Worm (Caenorhabditis elegans): Measurements from ENCODE around the gene F56D6.19.
"Not testable (repeated sequence)": the region's sequence is repeated elsewhere in the genome, so short reads cannot be mapped to it uniquely, and the experiment has no call there.

The F56D6.19 gene

DNA sequence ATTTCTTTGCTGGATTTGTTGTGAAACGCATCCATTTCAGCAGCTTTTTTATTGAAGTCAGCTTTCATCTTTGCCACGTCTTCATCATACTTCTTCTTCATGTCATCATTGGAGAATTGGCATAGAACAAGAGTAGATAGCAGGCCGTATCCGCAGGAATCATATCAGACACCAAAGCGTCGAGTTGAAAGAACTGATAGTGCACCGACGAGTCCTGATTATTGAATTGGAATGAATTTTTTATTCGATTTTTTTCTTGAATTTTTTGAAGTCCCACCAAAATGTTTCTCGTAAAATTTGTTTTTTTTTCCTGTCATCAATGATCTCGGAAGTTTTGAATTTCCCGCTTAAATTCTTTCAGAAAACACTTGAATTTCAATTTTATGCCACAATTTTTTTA, 8.2 kb upstream of the F56D6.19 start, which contains the start of gene F56D6.11:
Gene F56D6.11, minus strand, starts transcription at position 101 of the 400 bp plus-strand sequence.
- TF ChIP-seq ztf-29 (GFP tag; IDR thresholded peaks at IDR 0.05), result no peak
- no peak for TF ChIP-seq tab-1 (GFP tag; IDR thresholded peaks at IDR 0.05)
- no peak for TF ChIP-seq klf-2 (GFP tag; conservative IDR thresholded peaks at IDR 0.05)
- no peak for TF ChIP-seq ztf-23 (GFP tag; IDR thresholded peaks at IDR 0.05)
- TF ChIP-seq flt-1 (GFP tag; IDR thresholded peaks at IDR 0.05), result no peak
- no peak for TF ChIP-seq ref-1 (GFP tag; conservative IDR thresholded peaks at IDR 0.05)
- TF ChIP-seq cog-1 (tag; optimal IDR thresholded peaks at IDR 0.05), result no peak
- TF ChIP-seq T22C8.4 (GFP tag; IDR thresholded peaks at IDR 0.05), result no peak
- no peak for TF ChIP-seq med-1 (GFP tag; optimal IDR thresholded peaks at IDR 0.05; ENCODE audit: insufficient read depth)

DNA sequence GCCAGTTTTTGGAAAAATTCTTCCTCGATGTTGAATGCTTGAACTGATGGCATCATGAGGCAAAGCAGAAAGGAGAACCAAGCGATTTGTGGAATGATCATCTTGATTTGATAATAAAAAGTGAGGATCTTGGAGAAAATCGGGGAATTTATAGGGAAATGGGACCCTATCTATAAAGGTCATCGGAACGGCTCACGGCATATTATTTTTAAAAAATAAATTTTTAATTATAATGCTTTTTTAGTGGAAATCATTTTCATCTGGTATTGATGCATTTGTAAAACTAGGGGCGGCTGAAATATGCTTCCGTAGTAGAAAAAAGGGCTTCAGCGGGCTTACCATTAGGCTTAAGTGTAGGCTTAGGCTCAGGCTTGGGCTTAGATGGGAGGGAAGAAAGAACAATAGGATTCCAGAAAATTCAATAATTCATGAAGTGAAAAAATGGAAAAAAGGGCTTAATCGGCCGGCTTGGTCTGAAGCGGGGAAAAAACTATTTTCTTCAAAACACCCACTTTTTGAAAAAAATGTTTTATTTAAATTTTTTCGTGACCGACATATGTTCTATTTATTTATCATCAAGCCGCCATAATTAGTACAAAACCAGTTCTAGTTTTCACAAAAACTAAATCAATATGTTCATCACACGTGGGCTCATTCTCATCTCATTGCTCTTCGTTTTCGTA, 6.9 kb upstream of the F56D6.19 start, which contains the start of the genes F56D6.22 and F56D6.12:
Gene F56D6.22, minus strand, starts transcription at position 101 of the 683 bp plus-strand sequence.
Gene F56D6.12, plus strand, starts transcription at position 633 of the 683 bp plus-strand sequence.
- TF ChIP-seq med-1 (GFP tag; optimal IDR thresholded peaks at IDR 0.05; ENCODE audit: insufficient read depth) (no peak), cog-1 (tag; optimal IDR thresholded peaks at IDR 0.05) (no peak), ref-1 (GFP tag; conservative IDR thresholded peaks at IDR 0.05) (no peak), klf-2 (GFP tag; conservative IDR thresholded peaks at IDR 0.05) (no peak), ztf-23 (GFP tag; IDR thresholded peaks at IDR 0.05) (no peak), T22C8.4 (GFP tag; IDR thresholded peaks at IDR 0.05) (no peak), ztf-29 (GFP tag; IDR thresholded peaks at IDR 0.05) (no peak), tab-1 (GFP tag; IDR thresholded peaks at IDR 0.05) (no peak)

DNA sequence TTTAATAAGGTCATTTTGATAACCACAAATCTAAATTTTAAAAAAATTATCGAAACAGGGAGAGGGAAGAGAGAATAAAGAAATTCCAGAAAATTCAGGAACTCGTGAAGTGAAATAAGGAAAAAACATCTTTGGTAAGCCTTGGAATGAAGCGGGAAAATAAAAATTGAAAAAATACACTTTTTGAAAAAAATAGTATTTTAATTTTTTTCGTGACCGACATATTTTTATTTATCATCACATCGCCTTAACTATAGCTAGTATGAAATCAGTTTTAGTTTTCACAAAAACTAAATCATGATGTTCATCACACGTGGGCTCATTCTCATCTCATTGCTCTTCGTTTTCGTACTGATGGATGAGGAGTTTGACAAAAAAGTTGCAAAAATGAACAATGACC, 5.4 kb upstream of the F56D6.19 start, which contains the start of gene F56D6.13:
Gene F56D6.13, plus strand, starts transcription at position 301 of the 400 bp plus-strand sequence.
- TF ChIP-seq cog-1 (tag; optimal IDR thresholded peaks at IDR 0.05) (no peak), tab-1 (GFP tag; IDR thresholded peaks at IDR 0.05) (no peak)

DNA sequence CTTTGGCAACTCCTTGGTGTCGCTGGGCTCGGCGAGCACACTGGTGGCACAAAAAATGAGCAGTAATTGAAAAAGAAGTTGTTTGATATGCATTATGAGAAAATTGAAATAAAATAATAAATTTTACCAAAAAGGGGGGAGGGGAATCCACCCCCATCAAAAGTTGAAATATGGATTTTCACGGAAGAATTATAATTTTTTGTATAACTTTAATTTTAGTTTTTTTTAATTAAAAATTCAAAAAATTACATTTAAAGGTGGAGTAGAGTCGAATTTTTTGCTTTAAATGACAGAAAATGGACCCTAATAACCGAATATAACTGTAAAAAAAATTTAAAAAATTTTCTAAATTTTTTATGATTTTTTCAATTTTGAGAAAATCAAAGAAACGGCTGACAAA, 2.7 kb upstream of the F56D6.19 start, which contains the start of gene F56D6.18:
Gene F56D6.18, minus strand, starts transcription at position 101 of the 400 bp plus-strand sequence.
- TF ChIP-seq ztf-23, ztf-29, T22C8.4 (GFP tag; IDR thresholded peaks at IDR 0.05): not testable (repeated sequence)

DNA sequence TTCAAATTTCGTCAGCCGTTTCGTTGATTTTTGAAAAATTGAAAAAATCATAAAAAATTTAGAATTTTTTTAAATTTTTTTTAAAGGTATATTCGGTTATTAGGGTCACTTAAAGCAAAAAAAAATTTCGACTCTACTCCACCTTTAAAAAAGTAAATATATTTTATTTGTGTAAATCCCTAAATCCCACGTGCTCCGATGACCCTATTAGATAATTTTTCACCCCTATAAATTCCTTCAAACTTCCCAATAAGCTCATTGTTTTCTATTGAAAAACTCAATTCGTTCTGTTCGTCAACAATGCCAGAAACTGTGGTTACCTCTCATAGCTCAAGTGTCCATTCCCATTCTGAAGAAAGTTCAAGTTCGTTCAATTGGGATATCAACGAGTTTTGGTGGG, 2.0 kb upstream of the F56D6.19 start, which contains the start of gene F56D6.20:
Gene F56D6.20, plus strand, starts transcription at position 301 of the 400 bp plus-strand sequence.
- TF ChIP-seq ztf-23 (GFP tag; IDR thresholded peaks at IDR 0.05), result no peak
- no peak for TF ChIP-seq ref-1 (GFP tag; conservative IDR thresholded peaks at IDR 0.05)
- TF ChIP-seq med-1 (GFP tag; optimal IDR thresholded peaks at IDR 0.05; ENCODE audit: insufficient read depth), result no peak
- no peak for TF ChIP-seq flt-1 (GFP tag; IDR thresholded peaks at IDR 0.05)

DNA sequence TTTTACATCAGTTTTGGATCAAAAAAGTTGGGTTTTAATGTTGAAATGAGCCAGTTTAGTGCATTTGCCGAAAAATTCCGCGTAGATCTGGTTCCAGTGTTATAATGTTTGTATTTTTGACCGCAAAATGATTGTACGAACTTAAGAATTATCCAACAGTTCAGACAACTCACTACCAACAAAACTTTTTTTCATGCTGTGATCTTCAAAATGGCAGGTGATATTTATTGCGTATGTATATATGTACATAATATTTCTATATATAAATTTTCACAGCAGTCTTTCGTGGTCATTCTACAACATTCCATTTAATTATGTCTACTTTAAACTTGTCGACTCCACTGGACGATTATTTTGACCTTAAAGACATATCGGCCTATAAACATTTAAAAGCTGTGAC, 734 bp downstream of the F56D6.19 start, which contains the start of gene srz-20:
Gene srz-20, plus strand, starts transcription at position 301 of the 400 bp plus-strand sequence.
- no peak for TF ChIP-seq T22C8.4 (GFP tag; IDR thresholded peaks at IDR 0.05)
- TF ChIP-seq flt-1 (GFP tag; IDR thresholded peaks at IDR 0.05), result no peak
- TF ChIP-seq med-1 (GFP tag; optimal IDR thresholded peaks at IDR 0.05; ENCODE audit: insufficient read depth), result no peak
- no peak for TF ChIP-seq ref-1 (GFP tag; conservative IDR thresholded peaks at IDR 0.05)
- no peak for TF ChIP-seq ztf-23 (GFP tag; IDR thresholded peaks at IDR 0.05)
- no peak for TF ChIP-seq tab-1 (GFP tag; IDR thresholded peaks at IDR 0.05)
- TF ChIP-seq cog-1 (tag; optimal IDR thresholded peaks at IDR 0.05), result no peak
- TF ChIP-seq klf-2 (GFP tag; conservative IDR thresholded peaks at IDR 0.05), result no peak
- no peak for TF ChIP-seq ztf-29 (GFP tag; IDR thresholded peaks at IDR 0.05)

DNA sequence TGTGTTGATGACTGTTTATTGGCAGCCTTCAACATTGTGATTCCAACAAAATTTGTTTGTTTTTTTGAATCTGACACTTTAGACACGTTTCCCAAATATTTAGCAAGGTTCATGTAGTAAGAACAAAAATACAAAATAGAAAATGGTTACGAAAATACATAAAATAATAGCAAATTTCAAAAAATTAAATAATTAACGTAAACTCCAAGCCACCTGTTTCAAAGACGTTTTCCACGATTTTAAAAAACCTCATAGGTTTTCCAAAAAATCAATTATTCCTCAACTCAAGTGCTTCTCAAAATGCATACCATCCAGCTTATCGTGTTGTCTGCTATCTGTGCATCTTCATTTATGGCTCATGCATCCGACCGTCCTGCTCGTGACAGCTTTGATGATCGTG, 2.8 kb downstream of the F56D6.19 start, which contains the start of gene F56D6.14:
Gene F56D6.14, plus strand, starts transcription at position 301 of the 400 bp plus-strand sequence.
- TF ChIP-seq ztf-29 (GFP tag; IDR thresholded peaks at IDR 0.05), result no peak
- TF ChIP-seq med-1 (GFP tag; optimal IDR thresholded peaks at IDR 0.05; ENCODE audit: insufficient read depth), result no peak
- TF ChIP-seq ref-1 (GFP tag; conservative IDR thresholded peaks at IDR 0.05), result no peak
- TF ChIP-seq klf-2 (GFP tag; conservative IDR thresholded peaks at IDR 0.05), result no peak
- no peak for TF ChIP-seq T22C8.4 (GFP tag; IDR thresholded peaks at IDR 0.05)
- TF ChIP-seq cog-1 (tag; optimal IDR thresholded peaks at IDR 0.05), result no peak
- TF ChIP-seq flt-1 (GFP tag; IDR thresholded peaks at IDR 0.05), result no peak
- no peak for TF ChIP-seq ztf-23 (GFP tag; IDR thresholded peaks at IDR 0.05)
- no peak for TF ChIP-seq tab-1 (GFP tag; IDR thresholded peaks at IDR 0.05)

DNA sequence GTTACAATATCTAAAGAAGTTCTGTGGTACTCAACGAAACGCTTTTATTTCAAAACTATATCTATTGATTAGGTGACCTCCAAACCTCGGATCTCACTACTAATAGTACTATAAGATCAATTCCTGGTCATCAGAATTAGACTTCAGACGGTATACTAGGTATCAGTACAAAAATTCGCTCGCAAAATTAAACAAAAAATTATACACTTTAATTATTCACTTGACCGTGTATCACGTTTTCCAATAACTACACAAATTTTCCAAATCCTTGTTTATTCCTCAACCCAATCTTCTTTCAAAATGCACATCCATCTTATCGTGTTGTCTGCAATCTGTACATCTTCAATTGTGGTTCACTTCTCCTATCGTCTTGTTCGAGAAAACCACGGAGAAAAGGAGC, 3.6 kb downstream of the F56D6.19 start, which contains the start of gene F56D6.23:
Gene F56D6.23, plus strand, starts transcription at position 301 of the 400 bp plus-strand sequence.
- TF ChIP-seq T22C8.4 (GFP tag; IDR thresholded peaks at IDR 0.05) (no peak), ztf-23 (GFP tag; IDR thresholded peaks at IDR 0.05) (no peak), flt-1 (GFP tag; IDR thresholded peaks at IDR 0.05) (no peak), klf-2 (GFP tag; conservative IDR thresholded peaks at IDR 0.05) (no peak), med-1 (GFP tag; optimal IDR thresholded peaks at IDR 0.05; ENCODE audit: insufficient read depth) (no peak), tab-1 (GFP tag; IDR thresholded peaks at IDR 0.05) (no peak), ref-1 (GFP tag; conservative IDR thresholded peaks at IDR 0.05) (no peak), ztf-29 (GFP tag; IDR thresholded peaks at IDR 0.05) (no peak), cog-1 (tag; optimal IDR thresholded peaks at IDR 0.05) (no peak)

DNA sequence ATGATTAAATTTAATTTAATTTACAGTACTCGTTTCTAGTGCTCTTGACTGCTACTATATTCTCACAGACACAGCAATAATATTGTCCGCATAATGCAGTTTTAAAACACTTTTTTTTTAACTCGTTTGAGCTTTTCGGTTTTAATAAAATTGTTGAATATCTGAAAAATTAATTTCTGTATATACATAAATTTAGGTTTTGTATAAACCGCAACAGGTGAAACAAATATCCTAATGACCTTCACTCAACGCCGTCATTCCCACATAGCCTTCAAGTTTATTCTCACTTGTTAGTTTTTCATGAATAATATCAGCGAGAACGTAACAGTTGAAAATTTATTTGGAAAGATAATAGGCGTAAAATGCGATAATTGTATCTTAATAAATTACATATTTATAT, 4.9 kb downstream of the F56D6.19 start, which contains the start of gene srz-19:
Gene srz-19, plus strand, starts transcription at position 301 of the 400 bp plus-strand sequence.
- TF ChIP-seq ref-1 (GFP tag; conservative IDR thresholded peaks at IDR 0.05) (no peak), tab-1 (GFP tag; IDR thresholded peaks at IDR 0.05) (no peak), cog-1 (tag; optimal IDR thresholded peaks at IDR 0.05) (no peak), med-1 (GFP tag; optimal IDR thresholded peaks at IDR 0.05; ENCODE audit: insufficient read depth) (no peak), ztf-29 (GFP tag; IDR thresholded peaks at IDR 0.05) (no peak), T22C8.4 (GFP tag; IDR thresholded peaks at IDR 0.05) (no peak), flt-1 (GFP tag; IDR thresholded peaks at IDR 0.05) (no peak), klf-2 (GFP tag; conservative IDR thresholded peaks at IDR 0.05) (no peak), ztf-23 (GFP tag; IDR thresholded peaks at IDR 0.05) (no peak)

Measured in whole organism, midembryonic.